Fruit fly (Drosophila melanogaster): ENCODE measurements around the gene CG3618.

The CG3618 gene

DNA sequence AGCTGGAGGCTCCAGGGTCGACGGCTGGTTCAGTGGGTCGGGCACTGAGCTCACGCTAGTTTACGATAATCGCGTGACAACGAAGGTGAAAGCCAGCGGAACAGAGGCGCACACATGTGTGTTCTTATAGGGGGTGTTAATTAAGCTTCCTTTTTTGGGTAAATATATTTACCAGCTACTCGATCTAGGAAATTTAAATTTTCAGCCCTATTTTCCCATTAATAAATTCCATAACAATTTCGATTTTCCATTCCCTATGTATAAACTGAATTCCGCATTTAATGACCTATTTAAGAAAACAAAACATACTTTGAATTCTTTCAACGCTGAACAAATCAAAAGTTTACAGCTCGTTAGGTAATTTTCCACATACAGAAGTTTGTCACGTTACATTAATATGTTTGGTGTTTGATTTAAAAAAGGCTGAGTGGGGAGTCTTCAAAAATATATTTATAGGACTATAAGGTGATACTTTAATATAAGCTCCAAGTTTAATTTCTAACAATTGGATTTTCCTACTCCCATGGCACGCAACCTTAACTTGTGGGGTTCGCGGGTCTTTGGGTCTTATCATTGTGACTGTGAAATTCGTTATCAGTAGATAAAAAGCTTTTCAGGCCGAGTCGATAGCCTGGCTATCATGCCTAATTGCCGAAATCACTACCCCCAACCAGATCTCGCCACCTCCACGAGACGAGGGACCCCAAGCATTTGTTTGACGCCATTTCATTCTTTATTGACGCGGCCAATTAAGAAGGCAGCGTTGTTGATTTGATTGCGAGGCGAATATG is 21.4 kb upstream of the CG3618 start, which contains the start of gene CG13255 (continued):
- TF ChIP-seq CG2202 (tag; optimal IDR thresholded peaks at IDR 0.05) (no peak), nerfin-2 (GFP tag; IDR thresholded peaks at IDR 0.05; ENCODE audit: partially characterized antibody) (no peak), lov (optimal IDR thresholded peaks at IDR 0.05) (no peak), lov (GFP tag; IDR thresholded peaks at IDR 0.05) (no peak), Kr (GFP tag; optimal IDR thresholded peaks at IDR 0.05) (no peak), CG17385 (GFP tag; optimal IDR thresholded peaks at IDR 0.05) (peak; percentile 54), cg (GFP tag; optimal IDR thresholded peaks at IDR 0.05) (no peak), CG5245 (GFP tag; optimal IDR thresholded peaks at IDR 0.05) (no peak), Sry-δ (GFP tag; optimal IDR thresholded peaks at IDR 0.05) (no peak), wek (GFP tag; optimal IDR thresholded peaks at IDR 0.05) (no peak), Sin3A (optimal IDR thresholded peaks at IDR 0.05) (no peak), Ada2b (GFP tag; IDR thresholded peaks at IDR 0.05) (no peak), dm (GFP tag; optimal IDR thresholded peaks at IDR 0.05) (no peak), Gug (GFP tag; IDR thresholded peaks at IDR 0.05) (no peak; the same call in 3 of the 4 replicates), insv (GFP tag; optimal IDR thresholded peaks at IDR 0.05) (no peak), z (GFP tag; IDR thresholded peaks at IDR 0.05) (no peak), crp (GFP tag; optimal IDR thresholded peaks at IDR 0.05) (no peak), BtbVII (GFP tag; optimal IDR thresholded peaks at IDR 0.05) (peak; percentile 58), kni (GFP tag; optimal IDR thresholded peaks at IDR 0.05) (no peak), CG33557 (GFP tag; optimal IDR thresholded peaks at IDR 0.05) (no peak), hkb (optimal IDR thresholded peaks at IDR 0.05) (no peak), hkb (GFP tag; IDR thresholded peaks at IDR 0.05) (no peak), CG12299 (tag; optimal IDR thresholded peaks at IDR 0.05) (no peak), ap (GFP tag; IDR thresholded peaks at IDR 0.05) (no peak), CG9727 (GFP tag; optimal IDR thresholded peaks at IDR 0.05) (peak; percentile 56), unpg (GFP tag; optimal IDR thresholded peaks at IDR 0.05) (peak; percentile 10), CG2889 (GFP tag; IDR thresholded peaks at IDR 0.05) (no peak), CG3847 (GFP tag; IDR thresholded peaks at IDR 0.05) (no peak), Fer2 (tag; optimal IDR thresholded peaks at IDR 0.05) (no peak), mirr (GFP tag; optimal IDR thresholded peaks at IDR 0.05) (no peak), cwo (GFP tag; optimal IDR thresholded peaks at IDR 0.05) (peak; percentile 78), CG3407 (GFP tag; optimal IDR thresholded peaks at IDR 0.05) (no peak), CG12659 (GFP tag; optimal IDR thresholded peaks at IDR 0.05) (peak; percentile 55), CG11504 (tag; optimal IDR thresholded peaks at IDR 0.05) (peak; percentile 66), Taf1 (GFP tag; IDR thresholded peaks at IDR 0.05) (no peak), CG12236 (GFP tag; optimal IDR thresholded peaks at IDR 0.05) (no peak), trem (tag; optimal IDR thresholded peaks at IDR 0.05) (no peak), H15 (GFP tag; IDR thresholded peaks at IDR 0.05) (peak; percentile 56; the same call in 1 of the 3 replicates), C15 (GFP tag; IDR thresholded peaks at IDR 0.05) (no peak), disco-r (GFP tag; optimal IDR thresholded peaks at IDR 0.05) (no peak), sob (GFP tag; IDR thresholded peaks at IDR 0.05) (peak; percentile 42; the same call in 1 of the 2 replicates), CG11560 (tag; IDR thresholded peaks at IDR 0.05) (no peak), Lim3 (GFP tag; IDR thresholded peaks at IDR 0.05) (no peak), CG11398 (GFP tag; optimal IDR thresholded peaks at IDR 0.05) (peak; percentile 26), sc (optimal IDR thresholded peaks at IDR 0.05) (no peak), sc (GFP tag; optimal IDR thresholded peaks at IDR 0.05) (no peak), CG9876 (GFP tag; optimal IDR thresholded peaks at IDR 0.05) (no peak), CG7556 (GFP tag; optimal IDR thresholded peaks at IDR 0.05) (peak; percentile 69), tin (GFP tag; optimal IDR thresholded peaks at IDR 0.05) (no peak), CG4730 (GFP tag; IDR thresholded peaks at IDR 0.05) (no peak), CG4328 (GFP tag; optimal IDR thresholded peaks at IDR 0.05) (no peak)

All from whole organism, embryonic.